Worm (Caenorhabditis elegans): ENCODE results near the gene F21C10.10.

DNA sequence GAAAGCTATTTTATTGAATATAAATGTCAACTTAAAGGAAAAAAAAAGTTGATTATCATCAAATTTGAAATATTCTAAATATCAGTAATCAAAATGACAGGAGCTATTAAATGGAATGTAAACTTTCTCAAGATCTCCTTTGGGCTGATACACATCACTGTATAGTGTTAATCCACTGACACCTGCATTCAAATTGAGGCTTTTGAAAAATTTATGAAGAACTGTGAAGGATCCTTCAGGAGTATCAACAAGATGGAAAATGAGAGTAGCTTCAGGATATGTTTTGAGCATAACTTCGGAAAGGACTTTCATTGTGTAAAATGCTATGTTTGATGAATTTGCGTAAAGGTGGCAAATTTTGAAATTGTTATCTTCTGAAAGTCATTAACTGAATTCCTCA, 1.1 kb downstream of the F21C10.10 start:
- TF ChIP-seq ama-1 (optimal IDR thresholded peaks at IDR 0.05) (no peak), tbx-37 (GFP tag; conservative IDR thresholded peaks at IDR 0.05) (no peak), pes-1 (GFP tag; IDR thresholded peaks at IDR 0.05) (no peak), scrt-1 (GFP tag; IDR thresholded peaks at IDR 0.05) (no peak), ets-7 (tag; optimal IDR thresholded peaks at IDR 0.05) (no peak), hnd-1 (tag; optimal IDR thresholded peaks at IDR 0.05) (no peak), ceh-13 (GFP tag; optimal IDR thresholded peaks at IDR 0.05) (no peak), tra-4 (tag; optimal IDR thresholded peaks at IDR 0.05) (no peak), ceh-36 (tag; optimal IDR thresholded peaks at IDR 0.05) (no peak), B0310.2 (tag; optimal IDR thresholded peaks at IDR 0.05) (no peak), flt-1 (GFP tag; IDR thresholded peaks at IDR 0.05) (no peak), hmbx-1 (tag; optimal IDR thresholded peaks at IDR 0.05) (no peak), aly-1 (tag; optimal IDR thresholded peaks at IDR 0.05) (no peak), F13C5.2 (tag; optimal IDR thresholded peaks at IDR 0.05) (no peak)
